Worm (Caenorhabditis elegans) whole organism, L2 larva: ENCODE measurements around the gene Y73F8A.10.

ENCODE experiments used
- F13H6.1 ChIP-seq: sonication (generic microtip); optimal IDR thresholded peaks from 2 replicates; lab custom pipeline; 2016; ENCODE audit warnings: missing genetic modification characterization, missing compliant biosample characterization
- alr-1 ChIP-seq: fragments of 150-350 bp; optimal IDR thresholded peaks from 2 replicates; lab custom pipeline; 2014; ENCODE audit warnings: missing biosample characterization, missing genetic modification characterization
- ama-1 ChIP-seq: fragments of 150-350 bp; optimal IDR thresholded peaks from 2 replicates; lab custom pipeline; 2018; ENCODE audit warnings: inconsistent platforms
- crh-2 ChIP-seq: sonication (generic microtip); optimal IDR thresholded peaks from 2 replicates; lab custom pipeline; 2017; ENCODE audit warnings: missing biosample characterization, missing genetic modification characterization
- elt-1 ChIP-seq: fragments of 150-350 bp; optimal IDR thresholded peaks from 2 replicates; lab custom pipeline; 2014; ENCODE audit warnings: missing biosample characterization, missing genetic modification characterization
- elt-3 ChIP-seq: sonication (generic microtip); optimal IDR thresholded peaks from 2 replicates; lab custom pipeline; 2017; ENCODE audit warnings: missing biosample characterization, missing genetic modification characterization
- fos-1 ChIP-seq: fragments of 150-350 bp; optimal IDR thresholded peaks from 2 replicates; lab custom pipeline; 2014; ENCODE audit warnings: missing biosample characterization, missing genetic modification characterization
- gmeb-1 ChIP-seq: fragments of 150-350 bp; optimal IDR thresholded peaks from 2 replicates; lab custom pipeline; 2014; ENCODE audit warnings: missing biosample characterization, missing genetic modification characterization
- lsy-2 ChIP-seq, 2 experiments: fragments of 150-350 bp in 1 of 2; sonication (generic microtip) in 1 of 2; optimal IDR thresholded peaks; 2 replicates each; lab custom pipeline; 2014 to 2017; ENCODE audit warnings: missing biosample characterization in 2 of 2, missing genetic modification characterization in 2 of 2
- mab-5 ChIP-seq: fragments of 150-350 bp; optimal IDR thresholded peaks from 2 replicates; lab custom pipeline; 2014; ENCODE audit warnings: missing biosample characterization, missing genetic modification characterization
- mbf-1 ChIP-seq: sonication (generic microtip); optimal IDR thresholded peaks from 2 replicates; lab custom pipeline; 2017; ENCODE audit warnings: missing biosample characterization, missing genetic modification characterization
- nhr-237 ChIP-seq: fragments of 150-350 bp; optimal IDR thresholded peaks from 2 replicates; lab custom pipeline; 2014; ENCODE audit warnings: missing biosample characterization, missing genetic modification characterization
- nhr-6 ChIP-seq: fragments of 150-350 bp; optimal IDR thresholded peaks from 2 replicates; lab custom pipeline; 2014; ENCODE audit warnings: missing biosample characterization, missing genetic modification characterization
- peb-1 ChIP-seq: fragments of 150-350 bp; optimal IDR thresholded peaks from 2 replicates; lab custom pipeline; 2014; ENCODE audit warnings: missing biosample characterization, missing genetic modification characterization
- sma-3 ChIP-seq: sonication (generic microtip); optimal IDR thresholded peaks from 2 replicates; lab custom pipeline; 2016; ENCODE audit warnings: missing genetic modification reagents, missing genetic modification characterization, missing compliant biosample characterization
- unc-55 ChIP-seq: fragments of 150-350 bp; sonication (generic microtip); optimal IDR thresholded peaks from 3 replicates; lab custom pipeline; 2014; ENCODE audit warnings: missing biosample characterization, missing genetic modification reagents, missing genetic modification characterization

The Y73F8A.10 gene

ce11 chrIV:15336778-15337177 is 42.6 kb downstream of the Y73F8A.10 start, which contains the start of gene irld-59:
TSS of gene irld-59 (plus strand) at chrIV:15337078.
- TF ChIP-seq nhr-237 (tag; lab: Kevin White, UChicago), result no peak
- no peak for TF ChIP-seq lsy-2 (tag; optimal IDR thresholded peaks at IDR 0.05; lab: Kevin White, UChicago)
- TF ChIP-seq gmeb-1 (tag; lab: Kevin White, UChicago), result no peak
- TF ChIP-seq alr-1 (tag; lab: Kevin White, UChicago), result no peak
- no peak for TF ChIP-seq elt-1 (tag; lab: Kevin White, UChicago)
- no peak for TF ChIP-seq mab-5
- no peak for TF ChIP-seq ama-1
- TF ChIP-seq unc-55 (GFP tag; lab: Kevin White, UChicago), result no peak
- TF ChIP-seq sma-3 (GFP tag; lab: Kevin White, UChicago), result no peak
- no peak for TF ChIP-seq fos-1 (tag; lab: Kevin White, UChicago)
- TF ChIP-seq nhr-6, result no peak
- no peak for TF ChIP-seq mbf-1 (tag; lab: Kevin White, UChicago)
- no peak for TF ChIP-seq F13H6.1 (tag; lab: Kevin White, UChicago)
- no peak for TF ChIP-seq elt-3 (tag; lab: Kevin White, UChicago)
- no peak for TF ChIP-seq crh-2 (tag; lab: Kevin White, UChicago)
- TF ChIP-seq peb-1, result no peak
